Worm (Caenorhabditis elegans) whole organism, L3 larva: Measurements from ENCODE around the gene egl-19.

Experiments
- R02D3.7 ChIP-seq: fragments of 150-350 bp; optimal IDR thresholded peaks from 2 replicates; lab custom pipeline; 2014; ENCODE audit warnings: missing biosample characterization, missing genetic modification characterization
- elt-3 ChIP-seq, 3 experiments: fragments of 150-350 bp in 1 of 3; sonication (generic microtip) in 2 of 3; optimal IDR thresholded peaks; 2 replicates in 2 of 3; 4 replicates in 1 of 3; lab custom pipeline; 2014 to 2017; ENCODE audit warnings: missing biosample characterization in 3 of 3, missing genetic modification characterization in 3 of 3
- fkh-10 ChIP-seq: sonication (generic microtip); optimal IDR thresholded peaks from 2 replicates; lab custom pipeline; 2017; ENCODE audit warnings: missing biosample characterization, missing genetic modification reagents, missing genetic modification characterization
- nhr-12 ChIP-seq: fragments of 150-350 bp; optimal IDR thresholded peaks from 2 replicates; lab custom pipeline; 2014; ENCODE audit warnings: missing biosample characterization, missing genetic modification characterization
- nhr-237 ChIP-seq: fragments of 150-350 bp; optimal IDR thresholded peaks from 2 replicates; lab custom pipeline; 2014; ENCODE audit warnings: missing biosample characterization, missing genetic modification characterization
- pha-4 ChIP-seq: fragments of 150-350 bp; optimal IDR thresholded peaks from 2 replicates; lab custom pipeline; 2014; ENCODE audit warnings: missing biosample characterization, missing genetic modification reagents, missing genetic modification characterization

- TF ChIP-seq nhr-12 (tag; lab: Kevin White, UChicago) (no peak), pha-4 (tag; lab: Kevin White, UChicago) (no peak), nhr-237 (no peak), R02D3.7 (no peak), fkh-10 (GFP tag; lab: Kevin White, UChicago) (no peak), elt-3 (tag; optimal IDR thresholded peaks at IDR 0.05; lab: Kevin White, UChicago) (no peak)
Observed at ce11 chrIV:7433858-7434257, 28.5 kb downstream of the egl-19 start, which contains the start of gene B0496.11.
